Worm (Caenorhabditis elegans): ENCODE measurements around the gene C45B11.9.

Gene C45B11.9

ce11 chrV:11078104-11078724 is 38.1 kb downstream of the C45B11.9 start, which contains the start of gene act-2 (continued):
- TF ChIP-seq snpc-4 (tag; optimal IDR thresholded peaks at IDR 0.05) (no peak), unc-130 (tag; optimal IDR thresholded peaks at IDR 0.05) (no peak), ceh-88 (GFP tag; IDR thresholded peaks at IDR 0.05) (no peak; the same call in 1 of the 2 replicates), efl-1 (optimal IDR thresholded peaks at IDR 0.05) (peak; percentile 84 to 87), efl-1 (GFP tag; optimal IDR thresholded peaks at IDR 0.05 in 1 of 2) (peak; percentile 85 to 98), skn-1 (tag; optimal IDR thresholded peaks at IDR 0.05) (peak; percentile 63), nhr-20 (tag; optimal IDR thresholded peaks at IDR 0.05) (peak; percentile 86), ceh-90 (tag; optimal IDR thresholded peaks at IDR 0.05) (no peak), fos-1 (tag; optimal IDR thresholded peaks at IDR 0.05) (peak; percentile 90), unc-98 (GFP tag; IDR thresholded peaks at IDR 0.05) (no peak), pag-3 (tag; optimal IDR thresholded peaks at IDR 0.05; ENCODE audit: borderline replicate concordance, insufficient read depth) (no peak), hpl-2 (GFP tag; optimal IDR thresholded peaks at IDR 0.05) (no peak), nhr-76 (tag; optimal IDR thresholded peaks at IDR 0.05) (no peak), ceh-82 (tag; optimal IDR thresholded peaks at IDR 0.05) (peak; percentile 7 to 82 (median 24)), elt-2 (tag; optimal IDR thresholded peaks at IDR 0.05) (peak; percentile 75), ama-1 (optimal IDR thresholded peaks at IDR 0.05) (no peak), lin-13 (GFP tag; optimal IDR thresholded peaks at IDR 0.05) (peak; percentile 77), unc-62 (GFP tag; optimal IDR thresholded peaks at IDR 0.05) (no peak), pqm-1 (tag; optimal IDR thresholded peaks at IDR 0.05) (no peak), mep-1 (tag; optimal IDR thresholded peaks at IDR 0.05) (peak; percentile 75), C34B4.2 (tag; optimal IDR thresholded peaks at IDR 0.05) (no peak), lin-35 (GFP tag; optimal IDR thresholded peaks at IDR 0.05) (peak; percentile 91 to 92), nhr-84 (tag; optimal IDR thresholded peaks at IDR 0.05) (no peak), ces-1 (GFP tag; optimal IDR thresholded peaks at IDR 0.05) (no peak), irx-1 (tag; optimal IDR thresholded peaks at IDR 0.05) (no peak), fkh-10 (GFP tag; optimal IDR thresholded peaks at IDR 0.05) (peak; percentile 47), zag-1 (tag; optimal IDR thresholded peaks at IDR 0.05) (no peak), nhr-11 (tag; optimal IDR thresholded peaks at IDR 0.05) (no peak), rnt-1 (tag; optimal IDR thresholded peaks at IDR 0.05) (peak; percentile 18), ztf-11 (tag; optimal IDR thresholded peaks at IDR 0.05) (no peak), mdl-1 (tag; optimal IDR thresholded peaks at IDR 0.05) (peak in 1 of 2 experiments; percentile 64), elt-3 (tag; optimal IDR thresholded peaks at IDR 0.05) (peak in 4 of 6 experiments; percentile 53 to 94 (median 74)), egl-13 (tag; optimal IDR thresholded peaks at IDR 0.05) (no peak), mef-2 (tag; optimal IDR thresholded peaks at IDR 0.05) (no peak), snu-23 (GFP tag; optimal IDR thresholded peaks at IDR 0.05) (peak; percentile 92), dsc-1 (tag; optimal IDR thresholded peaks at IDR 0.05) (no peak), C16A3.4 (tag; optimal IDR thresholded peaks at IDR 0.05) (peak; percentile 66), unc-86 (tag; optimal IDR thresholded peaks at IDR 0.05) (peak; percentile 68), lin-39 (tag; optimal IDR thresholded peaks at IDR 0.05) (no peak), zip-4 (GFP tag; optimal IDR thresholded peaks at IDR 0.05) (no peak), lin-14 (GFP tag; optimal IDR thresholded peaks at IDR 0.05) (peak; percentile 94), tlp-1 (tag; optimal IDR thresholded peaks at IDR 0.05) (no peak), F16B12.6 (tag; optimal IDR thresholded peaks at IDR 0.05) (peak; percentile 13), Y116A8C.19 (tag; optimal IDR thresholded peaks at IDR 0.05; ENCODE audit: borderline replicate concordance) (no peak), nhr-85 (tag) (peak; percentile 87), alr-1 (tag; optimal IDR thresholded peaks at IDR 0.05; ENCODE audit: borderline replicate concordance) (no peak), vab-15 (tag; optimal IDR thresholded peaks at IDR 0.05) (no peak), hlh-17 (GFP tag; optimal IDR thresholded peaks at IDR 0.05; ENCODE audit: borderline replicate concordance) (no peak), aha-1 (tag; optimal IDR thresholded peaks at IDR 0.05) (no peak), efl-3 (GFP tag; optimal IDR thresholded peaks at IDR 0.05) (no peak), sox-4 (tag; optimal IDR thresholded peaks at IDR 0.05) (no peak), lin-15B (tag; optimal IDR thresholded peaks at IDR 0.05) (peak; percentile 65), nhr-47 (tag; optimal IDR thresholded peaks at IDR 0.05) (peak; percentile 73)
